Worm (Caenorhabditis elegans) whole organism, L4 larva: ENCODE measurements around the gene C30B5.6.
A peak's percentile ranks its signal among the peaks of the same experiment; 100 is the strongest.

ENCODE experiments used
- R02D3.7 ChIP-seq: fragments of 150-350 bp; sonication (generic microtip); optimal IDR thresholded peaks from 3 replicates; lab custom pipeline; 2014; ENCODE audit warnings: missing biosample characterization, missing genetic modification characterization
- Y105C5A.15 ChIP-seq: fragments of 200-800 bp; sonication (Bioruptor generic); IDR thresholded peaks from 2 replicates; pipeline ENCODE4 v1.3.6; 2022; ENCODE audit warnings: missing genetic modification characterization, missing compliant biosample characterization
- Y48G9A.11 ChIP-seq: fragments of 200-800 bp; sonication (Bioruptor generic); IDR thresholded peaks from 2 replicates; pipeline ENCODE4 v1.3.6; 2022; ENCODE audit warnings: missing genetic modification reagents, missing genetic modification characterization, missing compliant biosample characterization
- aha-1 ChIP-seq: fragments of 150-350 bp; peaks from one replicate; lab custom pipeline; 2014; ENCODE audit warnings: missing biosample characterization, missing genetic modification characterization
- ama-1 ChIP-seq: fragments of 150-350 bp; optimal IDR thresholded peaks from 2 replicates; lab custom pipeline; 2014; ENCODE audit warnings: inconsistent platforms, mixed read lengths
- ceh-44 ChIP-seq: fragments of 200-800 bp; sonication (Bioruptor generic); IDR thresholded peaks from 2 replicates; pipeline ENCODE4 v1.3.6; 2022; ENCODE audit warnings: missing genetic modification reagents, missing genetic modification characterization, missing compliant biosample characterization
- cey-2 ChIP-seq: sonication (generic microtip); optimal IDR thresholded peaks from 3 replicates; lab custom pipeline; 2017; ENCODE audit warnings: missing genetic modification characterization, mild to moderate bottlenecking, missing compliant biosample characterization, antibody characterized with exemption, borderline replicate concordance; ENCODE audit not compliant: insufficient read depth
- dmd-6 ChIP-seq: fragments of 200-800 bp; sonication (Bioruptor generic); IDR thresholded peaks from 2 replicates; pipeline ENCODE4 v1.3.6; 2022; ENCODE audit warnings: missing genetic modification reagents, missing genetic modification characterization, missing compliant biosample characterization
- dpl-1 ChIP-seq: fragments of 150-350 bp; optimal IDR thresholded peaks from 2 replicates; lab custom pipeline; 2014; ENCODE audit warnings: missing biosample characterization, missing genetic modification reagents, missing genetic modification characterization
- dve-1 ChIP-seq: sonication (generic microtip); optimal IDR thresholded peaks from 2 replicates; lab custom pipeline; 2017; ENCODE audit warnings: antibody characterized with exemption, mild to moderate bottlenecking, missing genetic modification characterization, missing compliant biosample characterization; ENCODE audit not compliant: insufficient read depth
- egl-43 ChIP-seq: fragments of 200-800 bp; sonication (Bioruptor generic); IDR thresholded peaks from 2 replicates; pipeline ENCODE4 v1.3.6; 2022; ENCODE audit warnings: missing genetic modification reagents, missing genetic modification characterization, missing compliant biosample characterization
- fkh-10 ChIP-seq: fragments of 150-350 bp; optimal IDR thresholded peaks from 2 replicates; lab custom pipeline; 2014; ENCODE audit warnings: missing biosample characterization, missing genetic modification reagents, missing genetic modification characterization
- fos-1 ChIP-seq: fragments of 150-350 bp; optimal IDR thresholded peaks from 2 replicates; lab custom pipeline; 2014; ENCODE audit warnings: missing biosample characterization, missing genetic modification characterization
- hif-1 ChIP-seq, 2 experiments: sonication (generic microtip); optimal IDR thresholded peaks; 2 replicates each; lab custom pipeline; 2016 to 2017; ENCODE audit warnings: missing compliant biosample characterization in 2 of 2, missing genetic modification characterization in 2 of 2, missing genetic modification reagents in 2 of 2, missing genotype in 2 of 2, mild to moderate bottlenecking in 1 of 2
- hlh-30 ChIP-seq: sonication (generic microtip); optimal IDR thresholded peaks from 2 replicates; lab custom pipeline; 2017; ENCODE audit warnings: antibody characterized with exemption, mild to moderate bottlenecking, missing genetic modification characterization, missing compliant biosample characterization; ENCODE audit not compliant: insufficient read depth
- lin-38 ChIP-seq: fragments of 200-800 bp; sonication (Bioruptor generic); IDR thresholded peaks from 2 replicates; pipeline ENCODE4 v1.3.6; 2022; ENCODE audit warnings: missing genetic modification reagents, missing genetic modification characterization, missing compliant biosample characterization
- lin-39 ChIP-seq: fragments of 150-350 bp; optimal IDR thresholded peaks from 2 replicates; lab custom pipeline; 2014; ENCODE audit warnings: missing biosample characterization, missing genetic modification reagents, missing genetic modification characterization
- madf-5 ChIP-seq, 2 experiments: fragments of 200-800 bp; sonication (Bioruptor generic); IDR thresholded peaks; 2 replicates each; pipeline ENCODE4 v1.3.6; 2022; ENCODE audit warnings: missing compliant biosample characterization in 2 of 2, missing genetic modification characterization in 2 of 2
- madf-9 ChIP-seq: fragments of 200-800 bp; sonication (Bioruptor generic); conservative IDR thresholded peaks from 2 replicates; pipeline ENCODE4 v1.3.6; 2022; ENCODE audit warnings: missing genetic modification reagents, missing genetic modification characterization, missing compliant biosample characterization
- mep-1 ChIP-seq: fragments of 150-350 bp; sonication (generic microtip); optimal IDR thresholded peaks from 3 replicates; lab custom pipeline; 2014; ENCODE audit warnings: missing biosample characterization, missing genetic modification characterization
- mes-2 ChIP-seq: sonication (generic microtip); optimal IDR thresholded peaks from 2 replicates; lab custom pipeline; 2016; ENCODE audit warnings: missing genotype, mild to moderate bottlenecking, missing genetic modification characterization, missing compliant biosample characterization; ENCODE audit not compliant: poor library complexity, severe bottlenecking
- nhr-25 ChIP-seq: sonication (generic microtip); optimal IDR thresholded peaks from 2 replicates; lab custom pipeline; 2017; ENCODE audit warnings: missing genetic modification characterization, mild to moderate bottlenecking, missing compliant biosample characterization, antibody characterized with exemption, moderate library complexity, borderline replicate concordance; ENCODE audit not compliant: insufficient read depth
- nhr-28 ChIP-seq: fragments of 150-350 bp; optimal IDR thresholded peaks from 2 replicates; lab custom pipeline; 2014; ENCODE audit warnings: missing biosample characterization, missing genetic modification characterization
- nhr-41 ChIP-seq: fragments of 200-800 bp; sonication (Bioruptor generic); IDR thresholded peaks from 2 replicates; pipeline ENCODE4 v1.3.6; 2022; ENCODE audit warnings: missing genetic modification reagents, missing genetic modification characterization, missing compliant biosample characterization
- nhr-6 ChIP-seq: fragments of 150-350 bp; optimal IDR thresholded peaks from 2 replicates; lab custom pipeline; 2014; ENCODE audit warnings: missing biosample characterization, missing genetic modification characterization
- pha-4 ChIP-seq, 2 experiments: fragments of 150-350 bp in 1 of 2; fragments of 200-800 bp in 1 of 2; sonication (Bioruptor generic) in 1 of 2; IDR thresholded peaks in 1 of 2; optimal IDR thresholded peaks in 1 of 2; 2 replicates each; pipeline versions ENCODE4 v1.3.6 to Lab custom; 2014 to 2022; ENCODE audit warnings: missing genetic modification characterization in 2 of 2, missing genetic modification reagents in 2 of 2, missing biosample characterization in 1 of 2, missing compliant biosample characterization in 1 of 2
- php-3 ChIP-seq: fragments of 200-800 bp; sonication (Bioruptor generic); IDR thresholded peaks from 2 replicates; pipeline ENCODE4 v1.3.6; 2022; ENCODE audit warnings: missing genetic modification reagents, missing genetic modification characterization, missing compliant biosample characterization
- pqm-1 ChIP-seq: sonication (generic microtip); optimal IDR thresholded peaks from 2 replicates; lab custom pipeline; 2017; ENCODE audit warnings: missing biosample characterization, missing genetic modification characterization
- rbr-2 ChIP-seq: sonication (generic microtip); optimal IDR thresholded peaks from 2 replicates; lab custom pipeline; 2016; ENCODE audit warnings: missing genotype, missing genetic modification characterization, missing compliant biosample characterization
- skn-1 ChIP-seq: fragments of 150-350 bp; optimal IDR thresholded peaks from 2 replicates; lab custom pipeline; 2014; ENCODE audit warnings: missing biosample characterization, missing genetic modification characterization
- snpc-4 ChIP-seq: fragments of 150-350 bp; optimal IDR thresholded peaks from 2 replicates; lab custom pipeline; 2014; ENCODE audit warnings: missing biosample characterization, missing genetic modification characterization
- spr-3 ChIP-seq: fragments of 200-800 bp; sonication (Bioruptor generic); optimal IDR thresholded peaks from 2 replicates; lab custom pipeline; 2018; ENCODE audit warnings: mild to moderate bottlenecking, missing genetic modification characterization, missing compliant biosample characterization
- tra-1 ChIP-seq: fragments of 200-800 bp; sonication (Bioruptor generic); IDR thresholded peaks from 2 replicates; pipeline ENCODE4 v1.3.6; 2022; ENCODE audit warnings: missing genetic modification reagents, missing genetic modification characterization, missing compliant biosample characterization
- unc-39 ChIP-seq: sonication (generic microtip); optimal IDR thresholded peaks from 2 replicates; lab custom pipeline; 2017; ENCODE audit warnings: missing biosample characterization, missing genetic modification characterization
- zfp-3 ChIP-seq: fragments of 200-800 bp; sonication (Bioruptor generic); conservative IDR thresholded peaks from 2 replicates; pipeline ENCODE4 v1.3.6; 2022; ENCODE audit warnings: missing genetic modification reagents, missing genetic modification characterization, missing compliant biosample characterization
- zip-11 ChIP-seq: fragments of 200-800 bp; sonication (Bioruptor generic); IDR thresholded peaks from 2 replicates; pipeline ENCODE4 v1.3.6; 2022; ENCODE audit warnings: missing genetic modification characterization, missing compliant biosample characterization
- zip-2 ChIP-seq: fragments of 150-350 bp; optimal IDR thresholded peaks from 2 replicates; lab custom pipeline; 2014; ENCODE audit warnings: missing biosample characterization, missing genetic modification characterization

Gene C30B5.6

DNA sequence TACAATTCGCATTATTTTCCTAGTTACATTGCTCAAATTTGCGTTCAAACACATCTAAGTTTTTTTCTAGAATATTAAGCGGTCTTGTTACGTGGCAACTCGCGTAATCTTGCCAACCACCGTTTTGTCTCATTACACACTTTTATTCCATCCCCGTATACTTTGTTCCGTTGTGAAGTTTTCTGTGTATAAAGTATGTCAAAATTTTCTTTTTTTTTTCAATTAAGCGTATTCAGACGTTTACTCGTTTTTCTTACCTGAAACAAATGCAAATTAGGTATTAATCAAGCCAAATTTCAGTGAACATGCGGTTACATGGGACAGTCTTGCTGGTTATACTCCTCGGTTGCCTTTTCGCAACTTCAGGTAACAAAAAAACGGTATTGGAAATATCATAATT lies 24.6 kb upstream of the C30B5.6 start, which contains the start of gene T24H7.2:
Gene T24H7.2 (plus strand): TSS at position 301 of the 400 bp plus-strand sequence.
- TF ChIP-seq Y105C5A.15 (GFP tag; lab: Robert Waterston, UW) (no peak), rbr-2 (tag; lab: Kevin White, UChicago) (no peak), zip-2 (tag; lab: Kevin White, UChicago) (no peak), php-3 (GFP tag; lab: Robert Waterston, UW) (no peak), unc-39 (no peak), Y48G9A.11 (GFP tag; lab: Robert Waterston, UW) (no peak), ceh-44 (no peak), skn-1 (tag; lab: Kevin White, UChicago) (no peak), ama-1 (lab: Kevin White, UChicago) (no peak), hif-1 (tag; optimal IDR thresholded peaks at IDR 0.05; lab: Kevin White, UChicago) (no peak), egl-43 (GFP tag; lab: Robert Waterston, UW) (no peak), snpc-4 (tag; lab: Kevin White, UChicago) (no peak), fkh-10 (GFP tag; lab: Kevin White, UChicago) (no peak), nhr-25 (tag; lab: Kevin White, UChicago) (no peak), zip-11 (no peak)

DNA sequence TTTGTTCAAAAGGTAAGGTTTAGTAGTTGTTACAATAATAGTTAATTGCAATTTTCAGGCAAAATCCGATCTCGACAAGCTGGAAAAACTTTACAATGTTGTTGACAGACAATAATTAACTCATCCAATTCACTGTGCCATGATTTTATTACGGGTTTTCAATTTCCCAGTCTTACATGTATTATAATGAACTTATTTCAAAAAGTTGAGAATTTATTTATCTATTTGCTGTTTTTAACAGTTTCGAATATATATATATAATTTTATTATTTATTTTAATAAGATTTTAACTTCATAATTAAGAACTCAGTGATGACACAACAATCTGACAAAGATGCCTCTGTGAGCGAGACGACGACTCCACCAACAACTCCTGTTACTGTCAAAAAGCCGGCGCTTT lies 23.6 kb upstream of the C30B5.6 start, which contains the start of gene lelo-1:
Gene lelo-1 (plus strand): TSS at position 301 of the 400 bp plus-strand sequence.
- TF ChIP-seq hlh-30 (no peak), zfp-3 (GFP tag; lab: Robert Waterston, UW) (no peak), madf-9 (GFP tag; lab: Robert Waterston, UW) (no peak), pha-4 (GFP tag; IDR thresholded peaks at IDR 0.05; lab: Robert Waterston, UW) (no peak), pha-4 (tag; optimal IDR thresholded peaks at IDR 0.05; lab: Kevin White, UChicago) (no peak), mep-1 (tag; lab: Kevin White, UChicago) (no peak), pqm-1 (tag; lab: Kevin White, UChicago) (no peak), mes-2 (no peak), aha-1 (tag; lab: Kevin White, UChicago) (no peak), zip-2 (tag; lab: Kevin White, UChicago) (no peak), madf-5 (GFP tag; IDR thresholded peaks at IDR 0.05; lab: Robert Waterston, UW) (no peak), lin-38 (no peak), dmd-6 (no peak), fos-1 (tag; lab: Kevin White, UChicago) (no peak), ama-1 (lab: Kevin White, UChicago) (no peak), cey-2 (no peak), R02D3.7 (no peak), skn-1 (tag; lab: Kevin White, UChicago) (no peak), tra-1 (GFP tag; lab: Robert Waterston, UW) (no peak)
- TF ChIP-seq, all 104 proteins: peak for 0

DNA sequence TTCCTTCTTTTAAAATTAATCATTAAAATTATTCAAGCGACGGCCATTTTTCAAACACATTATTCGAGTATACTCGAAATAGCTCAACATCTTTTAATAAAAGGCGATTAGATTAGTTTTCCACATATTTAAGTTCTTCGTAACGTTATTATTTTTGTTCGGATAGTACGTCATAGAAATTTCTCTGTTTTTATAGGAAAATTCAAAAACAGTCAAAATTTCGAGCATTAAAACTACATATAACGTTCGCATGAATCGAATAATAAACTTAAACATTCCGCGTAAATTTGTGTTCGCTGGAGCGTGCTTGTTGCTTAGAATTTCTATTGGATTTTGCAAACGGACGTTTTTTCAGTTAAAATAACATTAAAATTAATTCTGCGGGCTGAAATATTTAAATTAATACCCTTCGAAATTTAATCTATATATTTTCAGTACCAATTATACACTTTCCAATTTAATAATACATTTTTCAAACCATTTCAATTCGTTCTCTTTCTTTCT lies 22.8 kb upstream of the C30B5.6 start, which contains the start of gene blos-4:
Gene blos-4 (plus strand): TSS at position 51 of the 504 bp plus-strand sequence.
- TF ChIP-seq dpl-1 (GFP tag; lab: Kevin White, UChicago) (peak; percentile 58), spr-3 (GFP tag; lab: Kevin White, UChicago) (no peak)

DNA sequence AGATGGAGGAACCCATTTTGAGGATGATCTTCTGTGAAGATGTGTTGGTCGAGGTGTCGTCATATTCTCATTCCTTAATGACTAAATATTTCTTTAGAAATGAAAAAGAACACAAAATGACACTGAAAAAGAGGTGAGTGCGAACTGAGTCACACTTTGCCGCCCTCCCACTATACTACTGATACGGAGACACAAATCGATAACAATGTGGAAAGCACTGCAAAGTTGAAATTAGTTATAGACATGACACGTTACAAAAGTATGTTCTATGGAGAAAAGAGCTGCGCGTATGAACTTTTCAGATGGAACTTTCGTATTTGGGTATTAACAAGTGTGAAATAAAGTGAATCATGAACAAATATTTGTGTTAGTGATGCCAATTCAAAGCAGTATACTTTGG lies 21.7 kb upstream of the C30B5.6 start, which contains the start of gene tat-4:
Gene tat-4 (minus strand): TSS at position 117 of the 400 bp plus-strand sequence.
- peak; percentile 24 for TF ChIP-seq nhr-6 (tag; lab: Kevin White, UChicago)
- TF ChIP-seq pqm-1 (tag; lab: Kevin White, UChicago): peak; percentile 89
- peak; percentile 12 for TF ChIP-seq dve-1 (tag; lab: Kevin White, UChicago)
- no peak for TF ChIP-seq lin-39 (tag; lab: Kevin White, UChicago)
- no peak for TF ChIP-seq nhr-41 (GFP tag; lab: Robert Waterston, UW)
- peak; percentile 14 for TF ChIP-seq aha-1 (tag; lab: Kevin White, UChicago)
- TF ChIP-seq nhr-28: peak; percentile 81
